Worm (Caenorhabditis elegans) whole organism, L1 larva: ENCODE results near the gene R02D5.6.

Experiments
- aly-2 ChIP-seq: fragments of 150-350 bp; optimal IDR thresholded peaks from 2 replicates; lab custom pipeline; 2014; ENCODE audit warnings: missing biosample characterization, missing genetic modification characterization
- elt-3 ChIP-seq, 6 experiments: fragments of 150-350 bp in 1 of 6; sonication (generic microtip); optimal IDR thresholded peaks; 2 replicates each; lab custom pipeline; 2017 to 2018; ENCODE audit warnings: missing biosample characterization in 6 of 6, missing genetic modification characterization in 6 of 6, inconsistent platforms in 1 of 6
- ets-5 ChIP-seq: fragments of 200-800 bp; sonication (Bioruptor generic); IDR thresholded peaks from 2 replicates; pipeline ENCODE4 v1.3.6; 2022; ENCODE audit warnings: missing genetic modification characterization, missing compliant biosample characterization
- fos-1 ChIP-seq: fragments of 150-350 bp; optimal IDR thresholded peaks from 2 replicates; lab custom pipeline; 2014; ENCODE audit warnings: missing biosample characterization, missing genetic modification characterization
- hpl-2 ChIP-seq: fragments of 150-350 bp; optimal IDR thresholded peaks from 2 replicates; lab custom pipeline; 2014; ENCODE audit warnings: missing biosample characterization, missing genetic modification reagents, missing genetic modification characterization
- mdl-1 ChIP-seq, 2 experiments: fragments of 150-350 bp; optimal IDR thresholded peaks; 2 replicates each; lab custom pipeline; 2014 to 2017; ENCODE audit warnings: missing biosample characterization in 2 of 2, missing genetic modification characterization in 2 of 2, inconsistent platforms in 1 of 2
- nhr-20 ChIP-seq: sonication (generic microtip); optimal IDR thresholded peaks from 2 replicates; lab custom pipeline; 2016; ENCODE audit warnings: mild to moderate bottlenecking, missing genetic modification characterization, missing compliant biosample characterization
- snpc-4 ChIP-seq: fragments of 150-350 bp; optimal IDR thresholded peaks from 2 replicates; lab custom pipeline; 2014; ENCODE audit warnings: missing biosample characterization, missing genetic modification characterization

DNA sequence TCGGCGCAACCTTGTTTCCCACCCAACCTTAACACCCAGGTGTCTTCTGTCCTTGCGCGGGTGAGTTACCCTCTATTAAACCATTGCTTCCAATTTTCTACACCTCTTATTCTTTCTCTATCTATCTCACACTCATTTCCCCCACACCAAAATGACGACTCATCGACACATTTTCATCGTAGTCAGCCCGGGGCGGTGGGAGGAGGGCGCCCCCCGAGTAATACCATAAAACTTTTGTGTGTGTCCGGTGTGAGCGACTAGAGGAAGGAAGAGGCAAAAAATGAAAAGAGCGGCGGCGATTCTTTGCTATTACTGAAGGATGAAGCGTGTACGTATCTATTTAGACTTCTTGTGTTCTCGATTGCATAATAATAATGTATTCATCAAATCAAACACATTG is 13.1 kb downstream of the R02D5.6 start:
- no peak for TF ChIP-seq aly-2 (tag; lab: Kevin White, UChicago)
- no peak for TF ChIP-seq hpl-2 (GFP tag; lab: Kevin White, UChicago)
- TF ChIP-seq snpc-4 (tag; lab: Kevin White, UChicago), result no peak
- no peak for TF ChIP-seq nhr-20 (tag; lab: Kevin White, UChicago)
- TF ChIP-seq elt-3 (tag; optimal IDR thresholded peaks at IDR 0.05; lab: Kevin White, UChicago), result no peak
- TF ChIP-seq fos-1 (tag; lab: Kevin White, UChicago), result no peak
- TF ChIP-seq ets-5 (GFP tag; lab: Robert Waterston, UW), result no peak
- no peak for TF ChIP-seq mdl-1 (tag; optimal IDR thresholded peaks at IDR 0.05; lab: Kevin White, UChicago)
